Worm (Caenorhabditis elegans) whole organism, L2 larva: ENCODE data around the gene nipi-3.

ENCODE experiments used
- R02D3.7 ChIP-seq: fragments of 150-350 bp; optimal IDR thresholded peaks from 2 replicates; lab custom pipeline; 2014; ENCODE audit warnings: missing biosample characterization, missing genetic modification characterization
- ama-1 ChIP-seq: fragments of 150-350 bp; optimal IDR thresholded peaks from 2 replicates; lab custom pipeline; 2018; ENCODE audit warnings: inconsistent platforms
- egl-27 ChIP-seq: sonication (generic microtip); optimal IDR thresholded peaks from 3 replicates; lab custom pipeline; 2017; ENCODE audit warnings: missing biosample characterization, missing genetic modification reagents, missing genetic modification characterization
- elt-1 ChIP-seq: fragments of 150-350 bp; optimal IDR thresholded peaks from 2 replicates; lab custom pipeline; 2014; ENCODE audit warnings: missing biosample characterization, missing genetic modification characterization
- nhr-10 ChIP-seq: sonication (generic microtip); optimal IDR thresholded peaks from 2 replicates; lab custom pipeline; 2017; ENCODE audit warnings: missing biosample characterization, missing genetic modification characterization
- nhr-77 ChIP-seq: fragments of 150-350 bp; optimal IDR thresholded peaks from 2 replicates; lab custom pipeline; 2014; ENCODE audit warnings: missing biosample characterization, missing genetic modification characterization
- skn-1 ChIP-seq: sonication (generic microtip); optimal IDR thresholded peaks from 2 replicates; lab custom pipeline; 2017; ENCODE audit warnings: missing biosample characterization, missing genetic modification characterization
- unc-39 ChIP-seq: fragments of 150-350 bp; optimal IDR thresholded peaks from 2 replicates; lab custom pipeline; 2014; ENCODE audit warnings: missing biosample characterization, missing genetic modification characterization
- unc-55 ChIP-seq: fragments of 150-350 bp; sonication (generic microtip); optimal IDR thresholded peaks from 3 replicates; lab custom pipeline; 2014; ENCODE audit warnings: missing biosample characterization, missing genetic modification reagents, missing genetic modification characterization
- unc-62 ChIP-seq: fragments of 150-350 bp; optimal IDR thresholded peaks from 2 replicates; lab custom pipeline; 2014; ENCODE audit warnings: missing biosample characterization, missing genetic modification reagents, missing genetic modification characterization
- zag-1 ChIP-seq: fragments of 150-350 bp; optimal IDR thresholded peaks from 2 replicates; lab custom pipeline; 2014; ENCODE audit warnings: missing biosample characterization, missing genetic modification characterization

DNA sequence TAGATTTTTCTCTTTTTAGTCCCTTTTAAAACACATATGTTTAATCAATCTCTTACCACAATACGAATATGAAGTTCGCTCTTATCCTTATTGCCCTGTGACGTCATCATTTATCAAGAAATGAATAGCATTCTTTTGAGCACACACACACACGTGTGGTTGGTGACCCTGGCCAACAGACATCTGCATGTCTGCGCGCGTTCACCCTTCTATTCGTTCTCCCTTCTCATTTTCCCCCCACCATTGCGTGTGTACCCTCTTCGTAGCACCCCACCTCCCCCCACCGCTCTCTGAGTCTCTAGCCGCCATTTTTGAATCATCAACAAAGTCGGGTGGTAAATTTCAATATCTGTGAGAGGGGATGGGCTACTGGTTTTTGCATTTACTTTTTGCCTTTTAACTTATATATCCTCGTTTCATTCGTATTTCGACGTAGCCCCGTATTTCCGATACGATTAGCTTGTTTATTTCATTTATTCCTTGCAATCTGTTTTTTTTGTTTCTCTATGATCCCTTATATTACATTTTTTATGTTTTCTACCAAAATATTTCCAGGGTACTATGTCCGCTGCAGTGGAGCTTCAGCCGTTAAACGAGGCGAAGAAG is 7.2 kb upstream of the nipi-3 start, which contains the start of gene ent-2:
- no peak for TF ChIP-seq nhr-10 (tag; lab: Kevin White, UChicago)
- no peak for TF ChIP-seq unc-62 (GFP tag; lab: Kevin White, UChicago)
- no peak for TF ChIP-seq nhr-77
- TF ChIP-seq zag-1 = no peak
- no peak for TF ChIP-seq skn-1 (tag; lab: Kevin White, UChicago)
- TF ChIP-seq unc-39 (tag; lab: Kevin White, UChicago) = no peak
- peak; percentile 52 for TF ChIP-seq unc-55 (GFP tag; lab: Kevin White, UChicago)
- TF ChIP-seq egl-27 (tag; lab: Kevin White, UChicago) = no peak
- TF ChIP-seq elt-1 (tag; lab: Kevin White, UChicago) = no peak
- TF ChIP-seq ama-1 (lab: Kevin White, UChicago) = no peak
- no peak for TF ChIP-seq R02D3.7 (tag; lab: Kevin White, UChicago)
